Worm (Caenorhabditis elegans): ENCODE results near the gene F42A9.3.

Gene F42A9.3

ce11 chrIV:8618698-8619097 lies 1.6 kb downstream of the F42A9.3 start, which contains the start of gene F42A9.8:
F42A9.8 (minus strand) TSS chrIV:8618785.
- TF ChIP-seq lsy-2 (tag; optimal IDR thresholded peaks at IDR 0.05) = peak in 1 of 2 experiments; percentile 35
- TF ChIP-seq unc-55 (GFP tag; optimal IDR thresholded peaks at IDR 0.05) = peak; percentile 46
- no peak for TF ChIP-seq mbf-1 (tag; optimal IDR thresholded peaks at IDR 0.05)
- TF ChIP-seq ama-1 (optimal IDR thresholded peaks at IDR 0.05) = no peak
- no peak for TF ChIP-seq ceh-16 (tag; optimal IDR thresholded peaks at IDR 0.05)
- no peak for TF ChIP-seq sma-9 (GFP tag; optimal IDR thresholded peaks at IDR 0.05)
- TF ChIP-seq sma-9 (tag; optimal IDR thresholded peaks at IDR 0.05) = no peak
- TF ChIP-seq lin-13 (GFP tag; optimal IDR thresholded peaks at IDR 0.05) = no peak
- TF ChIP-seq nhr-77 (tag; optimal IDR thresholded peaks at IDR 0.05) = no peak
- peak; percentile 51 for TF ChIP-seq C34F6.9 (tag; optimal IDR thresholded peaks at IDR 0.05)
- no peak for TF ChIP-seq nhr-23 (tag; optimal IDR thresholded peaks at IDR 0.05)

- TF ChIP-seq nhr-25 (tag; optimal IDR thresholded peaks at IDR 0.05) (peak; percentile 74), lsy-2 (tag; optimal IDR thresholded peaks at IDR 0.05) (peak in 1 of 2 experiments; percentile 78), egl-27 (tag; optimal IDR thresholded peaks at IDR 0.05) (peak; percentile 33), nhr-6 (tag; optimal IDR thresholded peaks at IDR 0.05) (peak; percentile 65), crh-2 (tag; optimal IDR thresholded peaks at IDR 0.05) (peak; percentile 84), C34F6.9 (tag; optimal IDR thresholded peaks at IDR 0.05) (peak; percentile 90), sma-9 (GFP tag; optimal IDR thresholded peaks at IDR 0.05) (peak; percentile 81), sma-9 (tag; optimal IDR thresholded peaks at IDR 0.05) (no peak), sem-4 (tag; optimal IDR thresholded peaks at IDR 0.05) (peak; percentile 44), ceh-82 (tag; optimal IDR thresholded peaks at IDR 0.05) (no peak), unc-62 (GFP tag; optimal IDR thresholded peaks at IDR 0.05) (no peak), lin-13 (GFP tag; optimal IDR thresholded peaks at IDR 0.05) (peak; percentile 57), F13H6.1 (tag; optimal IDR thresholded peaks at IDR 0.05) (peak; percentile 71), nhr-21 (tag; optimal IDR thresholded peaks at IDR 0.05) (peak; percentile 60), aly-2 (tag; optimal IDR thresholded peaks at IDR 0.05) (no peak), ama-1 (optimal IDR thresholded peaks at IDR 0.05) (no peak), gmeb-1 (tag; optimal IDR thresholded peaks at IDR 0.05) (peak; percentile 15), blmp-1 (tag; optimal IDR thresholded peaks at IDR 0.05; ENCODE audit: insufficient read depth) (peak; percentile 78), fos-1 (tag; optimal IDR thresholded peaks at IDR 0.05) (peak; percentile 90), dmd-4 (tag; optimal IDR thresholded peaks at IDR 0.05) (no peak), mab-5 (tag; optimal IDR thresholded peaks at IDR 0.05) (peak; percentile 12), elt-3 (tag; optimal IDR thresholded peaks at IDR 0.05) (no peak), sma-3 (GFP tag; optimal IDR thresholded peaks at IDR 0.05) (peak; percentile 26), nhr-129 (tag; optimal IDR thresholded peaks at IDR 0.05) (peak; percentile 89), ztf-1 (GFP tag; conservative IDR thresholded peaks at IDR 0.05) (no peak), unc-55 (GFP tag; optimal IDR thresholded peaks at IDR 0.05) (peak; percentile 79)
Measured at ce11 chrIV:8620102-8620733, 3.2 kb downstream of the F42A9.3 start, which contains the start of gene lin-49. lin-49 (plus strand) TSS chrIV:8620683.

- TF ChIP-seq crh-2 (tag; optimal IDR thresholded peaks at IDR 0.05) (no peak), dmd-4 (tag; optimal IDR thresholded peaks at IDR 0.05) (no peak), ama-1 (optimal IDR thresholded peaks at IDR 0.05) (no peak), aly-2 (tag; optimal IDR thresholded peaks at IDR 0.05) (no peak), gmeb-1 (tag; optimal IDR thresholded peaks at IDR 0.05) (no peak), sma-3 (GFP tag; optimal IDR thresholded peaks at IDR 0.05) (no peak), nhr-12 (tag; optimal IDR thresholded peaks at IDR 0.05) (no peak), nhr-77 (tag; optimal IDR thresholded peaks at IDR 0.05) (no peak)
Measured at ce11 chrIV:8625730-8626129, 8.7 kb downstream of the F42A9.3 start.

ce11 chrIV:8626294-8626693 lies 9.2 kb downstream of the F42A9.3 start:
- no peak for TF ChIP-seq zag-1 (tag; optimal IDR thresholded peaks at IDR 0.05)
- peak; percentile 7 for TF ChIP-seq C34F6.9 (tag; optimal IDR thresholded peaks at IDR 0.05)

- peak; percentile 19 for TF ChIP-seq sem-4 (tag; optimal IDR thresholded peaks at IDR 0.05)
- no peak for TF ChIP-seq mbf-1 (tag; optimal IDR thresholded peaks at IDR 0.05)
- TF ChIP-seq alr-1 (tag; optimal IDR thresholded peaks at IDR 0.05) = no peak
- peak; percentile 50 for TF ChIP-seq nhr-25 (tag; optimal IDR thresholded peaks at IDR 0.05)
- TF ChIP-seq F13H6.1 (tag; optimal IDR thresholded peaks at IDR 0.05) = peak; percentile 61
- no peak for TF ChIP-seq gmeb-1 (tag; optimal IDR thresholded peaks at IDR 0.05)
- peak; percentile 4 for TF ChIP-seq sma-9 (GFP tag; optimal IDR thresholded peaks at IDR 0.05)
- no peak for TF ChIP-seq sma-9 (tag; optimal IDR thresholded peaks at IDR 0.05)
- TF ChIP-seq unc-62 (GFP tag; optimal IDR thresholded peaks at IDR 0.05) = no peak
- TF ChIP-seq lsy-2 (tag; optimal IDR thresholded peaks at IDR 0.05) = peak in 1 of 2 experiments; percentile 1
- peak; percentile 53 for TF ChIP-seq blmp-1 (tag; optimal IDR thresholded peaks at IDR 0.05; ENCODE audit: insufficient read depth)
- peak; percentile 55 for TF ChIP-seq nhr-129 (tag; optimal IDR thresholded peaks at IDR 0.05)
- TF ChIP-seq nhr-12 (tag; optimal IDR thresholded peaks at IDR 0.05) = no peak
- peak; percentile 16 for TF ChIP-seq egl-27 (tag; optimal IDR thresholded peaks at IDR 0.05)
- TF ChIP-seq fos-1 (tag; optimal IDR thresholded peaks at IDR 0.05) = peak; percentile 57
- TF ChIP-seq elt-3 (tag; optimal IDR thresholded peaks at IDR 0.05) = no peak
- TF ChIP-seq elt-1 (tag; optimal IDR thresholded peaks at IDR 0.05) = no peak
- TF ChIP-seq C34F6.9 (tag; optimal IDR thresholded peaks at IDR 0.05) = peak; percentile 46
- TF ChIP-seq sma-3 (GFP tag; optimal IDR thresholded peaks at IDR 0.05) = peak; percentile 55
- no peak for TF ChIP-seq nhr-77 (tag; optimal IDR thresholded peaks at IDR 0.05)
Measured at ce11 chrIV:8627328-8627727, 10.3 kb downstream of the F42A9.3 start, which contains the start of gene F42A9.11. F42A9.11 (plus strand) TSS chrIV:8627637.

All from whole organism, L2 larva.